Worm (Caenorhabditis elegans): Measurements from ENCODE around the gene nhr-52.
"Not testable (repeated sequence)": the region's sequence is repeated elsewhere in the genome, so short reads cannot be mapped to it uniquely, and the experiment has no call there.

The nhr-52 gene

ce11 chrV:15668200-15668599, 9.1 kb upstream of the nhr-52 start, which contains the start of gene F53E4.1:
F53E4.1 (minus strand) TSS chrV:15668300.
- not testable (repeated sequence) for TF ChIP-seq rpc-1 (optimal IDR thresholded peaks at IDR 0.05)
- peak; percentile 12 for TF ChIP-seq rpc-1 (tag; optimal IDR thresholded peaks at IDR 0.05)

ce11 chrV:15668870-15669269, 8.5 kb upstream of the nhr-52 start, which contains the start of gene K06B4.4:
K06B4.4 (plus strand) TSS chrV:15669170.
- TF ChIP-seq F57C9.4 (tag; optimal IDR thresholded peaks at IDR 0.05), result no peak
- TF ChIP-seq chd-7 (tag; optimal IDR thresholded peaks at IDR 0.05), result no peak
- TF ChIP-seq D2030.7 (GFP tag; IDR thresholded peaks at IDR 0.05), result no peak
- TF ChIP-seq ztf-25 (GFP tag; IDR thresholded peaks at IDR 0.05), result no peak
- no peak for TF ChIP-seq sea-2 (GFP tag; IDR thresholded peaks at IDR 0.05)
- TF ChIP-seq pha-4 (tag; optimal IDR thresholded peaks at IDR 0.05), result no peak
- TF ChIP-seq let-607 (tag; optimal IDR thresholded peaks at IDR 0.05), result no peak

ce11 chrV:15670139-15670538, 7.2 kb upstream of the nhr-52 start, which contains the start of gene K06B4.15:
K06B4.15 (plus strand) TSS chrV:15670439.
- not testable (repeated sequence) for TF ChIP-seq tbx-9 (tag; optimal IDR thresholded peaks at IDR 0.05; ENCODE audit: borderline replicate concordance); rec-8 (tag; optimal IDR thresholded peaks at IDR 0.05); tlf-1 (GFP tag; optimal IDR thresholded peaks at IDR 0.05)

- TF ChIP-seq mel-28 (tag; optimal IDR thresholded peaks at IDR 0.05; ENCODE audit: borderline replicate concordance) (no peak), die-1 (tag; optimal IDR thresholded peaks at IDR 0.05) (no peak), ztf-25 (GFP tag; IDR thresholded peaks at IDR 0.05) (no peak), cebp-1 (GFP tag; IDR thresholded peaks at IDR 0.05) (no peak), cebp-1 (tag; optimal IDR thresholded peaks at IDR 0.05) (no peak), snpc-1.1 (tag; optimal IDR thresholded peaks at IDR 0.05; ENCODE audit: insufficient read depth) (no peak), zim-3 (tag; optimal IDR thresholded peaks at IDR 0.05) (no peak), unc-62 (GFP tag; optimal IDR thresholded peaks at IDR 0.05) (no peak), madf-8 (GFP tag; conservative IDR thresholded peaks at IDR 0.05) (no peak), let-526 (GFP tag; IDR thresholded peaks at IDR 0.05) (no peak), ZK185.1 (tag; optimal IDR thresholded peaks at IDR 0.05; ENCODE audit: poor library complexity, severe bottlenecking) (no peak), attf-3 (GFP tag; conservative IDR thresholded peaks at IDR 0.05) (no peak), egl-44 (GFP tag; IDR thresholded peaks at IDR 0.05) (no peak), B0035.1 (tag; optimal IDR thresholded peaks at IDR 0.05) (no peak), Y53G8AR.9 (GFP tag; conservative IDR thresholded peaks at IDR 0.05) (no peak), F39B2.1 (GFP tag; IDR thresholded peaks at IDR 0.05) (no peak), repo-1 (tag; optimal IDR thresholded peaks at IDR 0.05) (no peak), ztf-26 (tag; optimal IDR thresholded peaks at IDR 0.05) (no peak), rcor-1 (GFP tag; IDR thresholded peaks at IDR 0.05) (no peak), tlf-1 (GFP tag; optimal IDR thresholded peaks at IDR 0.05) (no peak), F23B12.7 (tag; optimal IDR thresholded peaks at IDR 0.05; ENCODE audit: insufficient read depth) (no peak)
These were observed 3.6 kb upstream of the nhr-52 start, which contains the start of gene nhr-51 for ce11 chrV:15673707-15674106. nhr-51 (plus strand) TSS chrV:15674007.

- TF ChIP-seq let-526 (GFP tag; IDR thresholded peaks at IDR 0.05) (no peak), zfh-2 (GFP tag; conservative IDR thresholded peaks at IDR 0.05) (peak; percentile 72), snpc-3.4 (tag; optimal IDR thresholded peaks at IDR 0.05) (no peak), chd-7 (tag; optimal IDR thresholded peaks at IDR 0.05) (no peak), bed-1 (GFP tag; IDR thresholded peaks at IDR 0.05) (0 out of 2 replicates have a peak, but pooled peaks have one; percentile 71), gei-17 (GFP tag; optimal IDR thresholded peaks at IDR 0.05) (no peak), unc-130 (GFP tag; optimal IDR thresholded peaks at IDR 0.05) (no peak), egl-44 (GFP tag; IDR thresholded peaks at IDR 0.05) (no peak)
These were observed 2.4 kb upstream of the nhr-52 start for ce11 chrV:15674899-15675298.
